Fruit fly (Drosophila melanogaster): ENCODE results near the gene Dph4.
A peak's percentile ranks its signal among the peaks of the same experiment; 100 is the strongest.

Dph4 gene

DNA sequence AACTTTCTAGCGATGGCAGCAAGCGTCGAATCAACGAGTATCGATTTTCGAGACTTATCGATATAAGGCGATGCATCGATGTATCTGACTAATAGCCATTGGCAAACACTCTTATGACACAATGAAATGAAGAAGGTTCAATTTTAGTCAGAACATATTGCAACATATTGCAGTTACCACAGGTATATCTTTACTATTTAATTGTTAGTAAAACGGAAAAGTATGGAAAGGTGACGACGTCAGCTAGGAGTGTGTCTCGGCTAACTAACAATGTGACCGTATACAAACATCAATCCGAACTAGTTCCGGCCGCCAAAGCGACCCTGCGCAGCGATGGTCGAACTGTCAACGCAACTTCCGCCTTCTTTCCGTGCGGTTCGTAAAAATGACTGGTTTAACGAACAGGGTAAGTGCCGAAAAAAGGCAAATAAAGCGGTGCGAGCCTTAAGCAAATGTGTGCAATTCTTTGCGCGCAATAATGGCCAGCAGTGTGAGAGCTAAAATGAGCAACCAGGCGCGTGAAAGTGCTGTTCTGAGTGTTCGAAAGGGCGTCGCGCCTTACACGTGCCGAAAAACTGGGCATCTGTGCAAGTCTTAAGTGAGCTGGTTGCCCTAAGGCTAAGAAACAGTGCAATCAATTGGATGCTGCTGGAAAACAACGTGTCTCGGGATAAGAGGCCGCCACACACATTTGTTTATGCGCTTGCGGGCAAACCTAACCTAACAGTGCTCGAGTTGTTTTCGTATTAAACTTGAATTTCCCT, at the start of gene Dph4, which contains the start of the genes Spec2 and RpL13A (continued):
- TF ChIP-seq Eip78C (GFP tag) (peak; percentile 96), Hr39 (GFP tag; optimal IDR thresholded peaks at IDR 0.05) (no peak), CG11902 (GFP tag; optimal IDR thresholded peaks at IDR 0.05) (peak; percentile 48)

DNA sequence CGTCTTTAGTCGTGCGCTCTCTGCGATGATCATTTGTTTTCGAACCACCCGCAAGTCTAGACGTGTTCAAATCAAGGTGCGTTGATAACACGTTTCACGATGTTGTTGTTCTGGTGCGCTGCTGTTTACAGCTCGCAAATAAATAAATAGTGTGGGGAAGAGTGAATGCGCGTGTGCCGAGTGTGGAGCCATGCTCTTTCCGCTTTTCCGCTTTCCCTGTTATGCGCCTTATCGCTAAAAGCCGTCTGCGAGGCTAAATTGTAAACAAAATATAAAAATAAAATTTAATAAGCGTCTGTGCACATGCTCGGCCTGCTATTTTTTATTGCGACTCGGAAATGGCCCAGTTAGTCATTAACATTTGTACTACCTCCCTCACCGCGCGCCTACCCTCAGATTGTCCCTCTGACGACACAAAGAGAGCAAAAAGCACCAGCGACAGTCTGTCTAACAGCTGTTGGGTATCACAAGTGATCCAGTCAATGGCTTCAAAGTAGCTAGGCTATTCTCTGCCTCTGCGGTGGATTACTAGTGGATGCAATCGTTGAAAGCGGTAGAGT, 48.8 kb upstream of the Dph4 start:
- TF ChIP-seq CG10631 (GFP tag; optimal IDR thresholded peaks at IDR 0.05): no peak
- no peak for TF ChIP-seq svp (GFP tag)
- no peak for TF ChIP-seq CG11762 (GFP tag; optimal IDR thresholded peaks at IDR 0.05; ENCODE audit: insufficient read depth)
- TF ChIP-seq spab (GFP tag; optimal IDR thresholded peaks at IDR 0.05): no peak
- no peak for TF ChIP-seq Ets21C (GFP tag; optimal IDR thresholded peaks at IDR 0.05)
- no peak for TF ChIP-seq pdm3 (GFP tag; optimal IDR thresholded peaks at IDR 0.05)
- TF ChIP-seq Sox102F (GFP tag; optimal IDR thresholded peaks at IDR 0.05): no peak
- 0 out of 3 replicates have a peak, but pooled peaks have one; percentile 17 for TF ChIP-seq CG8119 (GFP tag; IDR thresholded peaks at IDR 0.05)
- TF ChIP-seq CG11294 (GFP tag; IDR thresholded peaks at IDR 0.05): no peak
- no peak for TF ChIP-seq CG3919 (GFP tag; optimal IDR thresholded peaks at IDR 0.05)
- peak; percentile 44 for TF ChIP-seq CG6276 (GFP tag; optimal IDR thresholded peaks at IDR 0.05)
- no peak for TF ChIP-seq CG31627 (GFP tag; optimal IDR thresholded peaks at IDR 0.05)
- no peak for TF ChIP-seq esn (GFP tag; optimal IDR thresholded peaks at IDR 0.05)
- peak; percentile 13 for TF ChIP-seq Eip93F (GFP tag; optimal IDR thresholded peaks at IDR 0.05)
- TF ChIP-seq achi (GFP tag; optimal IDR thresholded peaks at IDR 0.05): no peak
- no peak for TF ChIP-seq CG34406 (GFP tag; optimal IDR thresholded peaks at IDR 0.05)
- peak; percentile 43; the same call in 1 of the 3 replicates for TF ChIP-seq eg (GFP tag; IDR thresholded peaks at IDR 0.05)
- no peak for TF ChIP-seq CG6792 (GFP tag; optimal IDR thresholded peaks at IDR 0.05)
- no peak for TF ChIP-seq CG9139 (GFP tag; optimal IDR thresholded peaks at IDR 0.05)
- no peak for TF ChIP-seq CG11902 (GFP tag; optimal IDR thresholded peaks at IDR 0.05)
- no peak for TF ChIP-seq ss (GFP tag; optimal IDR thresholded peaks at IDR 0.05)
- TF ChIP-seq Smox (GFP tag; optimal IDR thresholded peaks at IDR 0.05): no peak
- TF ChIP-seq Met (GFP tag; optimal IDR thresholded peaks at IDR 0.05): no peak
- peak; percentile 19 for TF ChIP-seq Eip75B (GFP tag; optimal IDR thresholded peaks at IDR 0.05)
- peak; percentile 47 for TF ChIP-seq net (GFP tag; optimal IDR thresholded peaks at IDR 0.05)
- TF ChIP-seq Blimp-1 (GFP tag; optimal IDR thresholded peaks at IDR 0.05): no peak
- TF ChIP-seq Hr38 (GFP tag; optimal IDR thresholded peaks at IDR 0.05): no peak
- TF ChIP-seq Eip78C (GFP tag): peak; percentile 88
- TF ChIP-seq fd85E (GFP tag; optimal IDR thresholded peaks at IDR 0.05): peak; percentile 35
- no peak for TF ChIP-seq CG32006 (GFP tag; optimal IDR thresholded peaks at IDR 0.05)
- no peak for TF ChIP-seq Hr39 (GFP tag; optimal IDR thresholded peaks at IDR 0.05)
- TF ChIP-seq CG8632 (GFP tag; optimal IDR thresholded peaks at IDR 0.05): peak; percentile 20
- no peak for TF ChIP-seq CG1621 (tag; optimal IDR thresholded peaks at IDR 0.05)
- TF ChIP-seq fkh (GFP tag; optimal IDR thresholded peaks at IDR 0.05): peak; percentile 100
- TF ChIP-seq Sox14 (GFP tag; optimal IDR thresholded peaks at IDR 0.05): peak; percentile 52
- no peak for TF ChIP-seq Sox15 (GFP tag; optimal IDR thresholded peaks at IDR 0.05)
- peak; percentile 42; the same call in 1 of the 2 replicates for TF ChIP-seq CG15336 (GFP tag; IDR thresholded peaks at IDR 0.05)
- no peak for TF ChIP-seq CG8319 (GFP tag; optimal IDR thresholded peaks at IDR 0.05)
- no peak for TF ChIP-seq Gug (GFP tag; IDR thresholded peaks at IDR 0.05)
- TF ChIP-seq CG6854 (GFP tag; optimal IDR thresholded peaks at IDR 0.05): no peak
- TF ChIP-seq CG3032 (tag; optimal IDR thresholded peaks at IDR 0.05): no peak
- no peak for TF ChIP-seq dsx (GFP tag; optimal IDR thresholded peaks at IDR 0.05; ENCODE audit: poor library complexity, severe bottlenecking)
- TF ChIP-seq dac (GFP tag; optimal IDR thresholded peaks at IDR 0.05): no peak
- peak; percentile 70 for TF ChIP-seq CG16779 (tag; optimal IDR thresholded peaks at IDR 0.05)
- peak; percentile 60; the same call in 1 of the 3 replicates for TF ChIP-seq CG6163 (GFP tag; IDR thresholded peaks at IDR 0.05)
- TF ChIP-seq CG6808 (GFP tag; optimal IDR thresholded peaks at IDR 0.05): no peak
- TF ChIP-seq cyc (GFP tag; optimal IDR thresholded peaks at IDR 0.05): no peak
- TF ChIP-seq OdsH (GFP tag; optimal IDR thresholded peaks at IDR 0.05): no peak

All from whole organism, prepupa.